Fruit fly (Drosophila melanogaster): ENCODE data around the gene fd3F.

fd3F gene

DNA sequence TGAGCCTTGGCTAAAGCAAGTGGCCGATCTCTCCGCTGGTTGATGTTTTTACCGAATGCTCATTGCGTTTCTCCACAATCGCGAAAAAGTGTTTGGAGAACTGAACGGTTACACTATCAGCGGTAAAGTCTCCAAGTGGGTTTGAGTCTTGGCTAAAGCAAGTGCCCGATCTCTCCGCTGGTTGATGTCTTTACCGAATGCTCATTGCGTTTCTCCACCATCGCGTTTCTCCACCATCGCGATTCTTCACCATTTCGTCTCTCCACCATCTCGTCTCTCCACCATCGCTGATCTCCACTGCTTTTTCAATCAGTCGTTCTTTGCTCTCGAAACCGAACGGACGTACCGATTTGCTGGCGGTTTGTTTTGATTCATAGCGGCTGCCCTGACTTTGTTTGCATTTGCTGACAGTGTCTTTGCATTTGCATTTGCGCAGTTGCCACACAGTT, 9.2 kb downstream of the fd3F start, which contains the start of gene ec (continued):
- no peak for TF ChIP-seq Sox102F (GFP tag; optimal IDR thresholded peaks at IDR 0.05)
- TF ChIP-seq nerfin-2 (GFP tag; IDR thresholded peaks at IDR 0.05; ENCODE audit: partially characterized antibody), result no peak
- TF ChIP-seq cg (GFP tag; optimal IDR thresholded peaks at IDR 0.05), result no peak
- peak; percentile 36 for TF ChIP-seq HHEX (GFP tag; optimal IDR thresholded peaks at IDR 0.05)
- TF ChIP-seq bbx (GFP tag; IDR thresholded peaks at IDR 0.05; ENCODE audit: partially characterized antibody), result peak; percentile 51
- TF ChIP-seq Awh (GFP tag; IDR thresholded peaks at IDR 0.05), result peak; percentile 18; the same call in 1 of the 2 replicates
- TF ChIP-seq slp2 (GFP tag; optimal IDR thresholded peaks at IDR 0.05), result no peak
- TF ChIP-seq CG13894 (tag; optimal IDR thresholded peaks at IDR 0.05), result peak; percentile 26
- no peak for TF ChIP-seq Sox100B (GFP tag; optimal IDR thresholded peaks at IDR 0.05)
- peak; percentile 55 for TF ChIP-seq CG33213 (GFP tag; optimal IDR thresholded peaks at IDR 0.05)
- TF ChIP-seq schlank (tag; optimal IDR thresholded peaks at IDR 0.05), result no peak
- TF ChIP-seq knrl (GFP tag; IDR thresholded peaks at IDR 0.05; ENCODE audit: partially characterized antibody), result no peak; the same call in 2 of the 3 replicates
- peak; percentile 49 for TF ChIP-seq CG12071 (GFP tag; optimal IDR thresholded peaks at IDR 0.05)
- no peak for TF ChIP-seq CkIIα-i1 (GFP tag; IDR thresholded peaks at IDR 0.05)
- TF ChIP-seq tx (GFP tag; optimal IDR thresholded peaks at IDR 0.05), result no peak
- TF ChIP-seq pita (GFP tag; optimal IDR thresholded peaks at IDR 0.05), result peak; percentile 99
- TF ChIP-seq HLH4C (GFP tag; IDR thresholded peaks at IDR 0.05; ENCODE audit: partially characterized antibody), result 0 out of 3 replicates have a peak, but pooled peaks have one; percentile 27
- TF ChIP-seq ara (GFP tag; IDR thresholded peaks at IDR 0.05), result 0 out of 2 replicates have a peak, but pooled peaks have one; percentile 36
- TF ChIP-seq salm (tag; optimal IDR thresholded peaks at IDR 0.05), result no peak
- peak; percentile 11 for TF ChIP-seq CG18619 (GFP tag; optimal IDR thresholded peaks at IDR 0.05)
- TF ChIP-seq CG10274 (GFP tag; optimal IDR thresholded peaks at IDR 0.05), result no peak
- TF ChIP-seq gcm (GFP tag; optimal IDR thresholded peaks at IDR 0.05), result peak; percentile 59
- peak; percentile 41; the same call in 1 of the 2 replicates for TF ChIP-seq CG32532 (GFP tag; IDR thresholded peaks at IDR 0.05)
- no peak for TF ChIP-seq B-H2 (GFP tag; optimal IDR thresholded peaks at IDR 0.05)
- peak; percentile 24 for TF ChIP-seq CHES-1-like (GFP tag; optimal IDR thresholded peaks at IDR 0.05)
- TF ChIP-seq Ets97D (GFP tag; optimal IDR thresholded peaks at IDR 0.05), result peak; percentile 84
- TF ChIP-seq Hr51 (GFP tag; optimal IDR thresholded peaks at IDR 0.05), result peak in 1 of 2 experiments; percentile 37
- TF ChIP-seq tna (GFP tag; IDR thresholded peaks at IDR 0.05; ENCODE audit: partially characterized antibody), result 0 out of 2 replicates have a peak, but pooled peaks have one; percentile 23
- TF ChIP-seq nmo (GFP tag; optimal IDR thresholded peaks at IDR 0.05), result peak; percentile 5
- peak; percentile 43 for TF ChIP-seq CG4707 (GFP tag; optimal IDR thresholded peaks at IDR 0.05)
- TF ChIP-seq CTCF (GFP tag; optimal IDR thresholded peaks at IDR 0.05), result peak; percentile 84
- peak; percentile 37; the same call in 1 of the 2 replicates for TF ChIP-seq ato (GFP tag; IDR thresholded peaks at IDR 0.05; ENCODE audit: partially characterized antibody)
- peak; percentile 61 for TF ChIP-seq CG13287 (GFP tag; IDR thresholded peaks at IDR 0.05; ENCODE audit: partially characterized antibody)
- TF ChIP-seq CG10267 (tag; optimal IDR thresholded peaks at IDR 0.05), result peak; percentile 51
- peak; percentile 20 for TF ChIP-seq Blimp-1 (GFP tag; optimal IDR thresholded peaks at IDR 0.05)
- peak; percentile 43; the same call in 1 of the 3 replicates for TF ChIP-seq CG6791 (GFP tag; IDR thresholded peaks at IDR 0.05; ENCODE audit: partially characterized antibody)
- peak; percentile 4 for TF ChIP-seq CG10979 (tag; optimal IDR thresholded peaks at IDR 0.05)
- TF ChIP-seq Atf-2 (GFP tag; optimal IDR thresholded peaks at IDR 0.05), result no peak
- peak; percentile 85 for TF ChIP-seq sens (GFP tag)
- no peak for TF ChIP-seq prd (optimal IDR thresholded peaks at IDR 0.05)
- TF ChIP-seq prd (GFP tag; IDR thresholded peaks at IDR 0.05), result 0 out of 3 replicates have a peak, but pooled peaks have one; percentile 24
- TF ChIP-seq h (optimal IDR thresholded peaks at IDR 0.05), result no peak
- TF ChIP-seq CG31388 (GFP tag; optimal IDR thresholded peaks at IDR 0.05), result no peak
- peak; percentile 53 for TF ChIP-seq BEAF-32 (GFP tag; optimal IDR thresholded peaks at IDR 0.05)
- no peak for TF ChIP-seq Mrtf (GFP tag; IDR thresholded peaks at IDR 0.05)
- TF ChIP-seq Oaz (GFP tag; IDR thresholded peaks at IDR 0.05), result no peak
- no peak for TF ChIP-seq CG5180 (GFP tag; optimal IDR thresholded peaks at IDR 0.05)
- no peak for TF ChIP-seq hbn (GFP tag; IDR thresholded peaks at IDR 0.05; ENCODE audit: partially characterized antibody)

All from whole organism, embryonic.